Fruit fly (Drosophila melanogaster) S2 (cell line): ENCODE data around the gene GatA.

Source experiments
- CG8478 ChIP-seq: fragments of >200 bp; optimal IDR thresholded peaks from 2 replicates; lab custom pipeline; 2018
- CTCF ChIP-seq, 2 experiments: fragments of >200 bp; optimal IDR thresholded peaks; 2 replicates each; lab custom pipeline; 2018

DNA sequence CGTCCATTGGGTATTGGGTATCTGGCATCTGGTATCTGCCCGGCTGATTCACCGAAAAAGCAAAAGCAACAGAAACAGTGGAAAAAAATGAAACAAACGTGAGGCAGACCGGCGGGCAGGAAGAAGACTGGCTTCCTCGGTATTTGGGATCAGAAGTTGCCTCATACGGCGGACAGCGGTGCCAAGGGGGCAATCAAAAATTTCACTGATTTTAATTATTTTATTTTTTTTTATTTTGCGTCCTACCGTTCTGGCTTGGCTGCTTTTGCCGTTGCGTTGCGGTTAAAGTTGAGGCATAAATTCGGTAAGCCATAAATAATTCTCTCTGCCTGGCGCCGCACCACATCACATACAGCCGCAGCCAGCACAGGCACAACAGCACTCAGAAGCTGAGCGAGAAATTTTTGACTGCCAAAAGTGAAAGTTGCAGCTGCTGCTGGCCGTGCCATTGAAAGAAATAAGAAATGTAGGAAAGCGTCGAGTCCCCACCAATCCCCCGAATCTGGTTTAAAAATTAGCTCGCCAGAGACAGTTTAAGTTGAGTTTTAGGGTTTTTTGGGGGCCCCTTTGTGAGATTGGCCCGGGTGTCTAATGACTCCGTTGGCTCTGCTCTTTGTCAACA, 8.0 kb upstream of the GatA start:
- no peak for TF ChIP-seq CG8478 (lab: Kevin White, UChicago)
- no peak for TF ChIP-seq CTCF (optimal IDR thresholded peaks at IDR 0.05; lab: Kevin White, UChicago)
